Worm (Caenorhabditis elegans) whole organism, L3 larva: ENCODE measurements around the gene Y67H2A.2.

Experiments used
- R02D3.7 ChIP-seq: fragments of 150-350 bp; optimal IDR thresholded peaks from 2 replicates; lab custom pipeline; 2014; ENCODE audit warnings: missing biosample characterization, missing genetic modification characterization
- ceh-28 ChIP-seq: fragments of 150-350 bp; optimal IDR thresholded peaks from 2 replicates; lab custom pipeline; 2014; ENCODE audit warnings: missing biosample characterization, missing genetic modification reagents, missing genetic modification characterization
- daf-12 ChIP-seq: fragments of 150-350 bp; optimal IDR thresholded peaks from 2 replicates; lab custom pipeline; 2014; ENCODE audit warnings: missing biosample characterization, missing genetic modification reagents, missing genetic modification characterization
- egl-27 ChIP-seq: sonication (generic microtip); optimal IDR thresholded peaks from 4 replicates; lab custom pipeline; 2017; ENCODE audit warnings: missing biosample characterization, missing genetic modification reagents, missing genetic modification characterization
- egl-5 ChIP-seq: fragments of 150-350 bp; optimal IDR thresholded peaks from 2 replicates; lab custom pipeline; 2017; ENCODE audit warnings: missing biosample characterization, missing genetic modification reagents, missing genetic modification characterization, inconsistent platforms
- fkh-2 ChIP-seq: fragments of 150-350 bp; optimal IDR thresholded peaks from 2 replicates; lab custom pipeline; 2014; ENCODE audit warnings: missing biosample characterization, missing genetic modification reagents, missing genetic modification characterization
- fos-1 ChIP-seq: fragments of 150-350 bp; optimal IDR thresholded peaks from 2 replicates; lab custom pipeline; 2014; ENCODE audit warnings: missing biosample characterization, missing genetic modification characterization
- lin-15B ChIP-seq: fragments of 150-350 bp; optimal IDR thresholded peaks from 2 replicates; lab custom pipeline; 2014; ENCODE audit warnings: missing biosample characterization, missing genetic modification characterization
- nfya-1 ChIP-seq: sonication (generic microtip); optimal IDR thresholded peaks from 2 replicates; lab custom pipeline; 2017; ENCODE audit warnings: missing genetic modification characterization, mild to moderate bottlenecking, missing compliant biosample characterization, antibody characterized with exemption, moderate library complexity; ENCODE audit not compliant: insufficient read depth
- nhr-23 ChIP-seq: fragments of 150-350 bp; optimal IDR thresholded peaks from 2 replicates; lab custom pipeline; 2014; ENCODE audit warnings: missing biosample characterization, missing genetic modification reagents, missing genetic modification characterization
- nhr-67 ChIP-seq: fragments of 150-350 bp; optimal IDR thresholded peaks from 2 replicates; lab custom pipeline; 2014; ENCODE audit warnings: missing biosample characterization, missing genetic modification characterization
- nhr-77 ChIP-seq: fragments of 150-350 bp; optimal IDR thresholded peaks from 2 replicates; lab custom pipeline; 2014; ENCODE audit warnings: missing biosample characterization, missing genetic modification characterization
- snpc-4 ChIP-seq: fragments of 150-350 bp; optimal IDR thresholded peaks from 2 replicates; lab custom pipeline; 2014; ENCODE audit warnings: missing biosample characterization, missing genetic modification characterization
- ztf-11 ChIP-seq: fragments of 150-350 bp; optimal IDR thresholded peaks from 2 replicates; lab custom pipeline; 2014; ENCODE audit warnings: missing biosample characterization, missing genetic modification characterization

- TF ChIP-seq fos-1 (tag; lab: Kevin White, UChicago) (no peak), nhr-67 (tag; lab: Kevin White, UChicago) (no peak), snpc-4 (tag; lab: Kevin White, UChicago) (no peak), nfya-1 (no peak), R02D3.7 (tag; lab: Kevin White, UChicago) (no peak), egl-27 (no peak), daf-12 (tag; lab: Kevin White, UChicago) (no peak), egl-5 (no peak), lin-15B (tag; lab: Kevin White, UChicago) (no peak), fkh-2 (no peak), nhr-77 (tag; lab: Kevin White, UChicago) (no peak), ceh-28 (no peak), ztf-11 (tag; lab: Kevin White, UChicago) (no peak), nhr-23 (no peak)
Measured at ce11 chrIV:13299648-13300047, 2.0 kb upstream of the Y67H2A.2 start.
